Fruit fly (Drosophila melanogaster) whole organism, adult: ENCODE results near the gene RpL7.

ENCODE experiments used
- CG11617 ChIP-seq: fragments of 200-800 bp; sonication (Bioruptor generic); optimal IDR thresholded peaks from 2 replicates; lab custom pipeline; 2017; ENCODE audit warnings: mild to moderate bottlenecking, missing biosample characterization, missing genetic modification reagents, missing genetic modification characterization
- CG12768 ChIP-seq: fragments of 200-800 bp; sonication (Bioruptor generic); optimal IDR thresholded peaks from 2 replicates; lab custom pipeline; 2017; ENCODE audit warnings: missing biosample characterization, missing genetic modification characterization, mild to moderate bottlenecking, moderate library complexity, missing genetic modification reagents
- CG14711 ChIP-seq: fragments of 200-800 bp; sonication (Bioruptor generic); optimal IDR thresholded peaks from 2 replicates; lab custom pipeline; 2018; ENCODE audit warnings: missing biosample characterization, mild to moderate bottlenecking, missing genetic modification characterization, moderate library complexity
- CG1620 ChIP-seq: fragments of 200-800 bp; sonication (Bioruptor generic); optimal IDR thresholded peaks from 2 replicates; lab custom pipeline; 2016; ENCODE audit warnings: missing biosample characterization, missing genetic modification characterization
- CG33017 ChIP-seq: fragments of 200-800 bp; sonication (Bioruptor generic); optimal IDR thresholded peaks from 2 replicates; lab custom pipeline; 2018; ENCODE audit warnings: missing biosample characterization, mild to moderate bottlenecking, missing genetic modification characterization, moderate library complexity
- CG5204 ChIP-seq: fragments of 200-800 bp; sonication (Bioruptor generic); optimal IDR thresholded peaks from 2 replicates; lab custom pipeline; 2016; ENCODE audit warnings: missing biosample characterization, missing genetic modification characterization
- CG7045 ChIP-seq: fragments of 200-800 bp; sonication (Bioruptor generic); optimal IDR thresholded peaks from 2 replicates; lab custom pipeline; 2017; ENCODE audit warnings: missing biosample characterization, mild to moderate bottlenecking, missing genetic modification characterization
- CG7101 ChIP-seq: fragments of 200-800 bp; sonication (Bioruptor generic); optimal IDR thresholded peaks from 2 replicates; lab custom pipeline; 2018; ENCODE audit warnings: missing biosample characterization, mild to moderate bottlenecking, missing genetic modification characterization, moderate library complexity
- Clk ChIP-seq: fragments of 200-800 bp; sonication (Bioruptor generic); optimal IDR thresholded peaks from 2 replicates; lab custom pipeline; 2017; ENCODE audit warnings: missing biosample characterization, missing genetic modification characterization
- Crg-1 ChIP-seq: fragments of 200-800 bp; sonication (Bioruptor generic); optimal IDR thresholded peaks from 2 replicates; lab custom pipeline; 2016; ENCODE audit warnings: missing biosample characterization, missing genetic modification characterization
- Hr96 ChIP-seq: fragments of 200-800 bp; sonication (Bioruptor generic); optimal IDR thresholded peaks from 2 replicates; lab custom pipeline; 2016; ENCODE audit warnings: missing biosample characterization, missing genetic modification characterization
- Mnt ChIP-seq: fragments of 200-800 bp; sonication (Bioruptor generic); optimal IDR thresholded peaks from 2 replicates; lab custom pipeline; 2016; ENCODE audit warnings: missing biosample characterization, mild to moderate bottlenecking, missing genetic modification characterization
- bab1 ChIP-seq: fragments of 200-800 bp; sonication (Bioruptor generic); optimal IDR thresholded peaks from 3 replicates; lab custom pipeline; 2019; ENCODE audit warnings: missing biosample characterization, mild to moderate bottlenecking, missing genetic modification characterization, moderate library complexity
- cic ChIP-seq: fragments of 200-800 bp; sonication (Bioruptor generic); optimal IDR thresholded peaks from 2 replicates; lab custom pipeline; 2017; ENCODE audit warnings: missing biosample characterization, mild to moderate bottlenecking, missing genetic modification characterization, moderate library complexity
- cnc ChIP-seq, 2 experiments: fragments of >200 bp; optimal IDR thresholded peaks; 2 replicates each; lab custom pipeline; 2017
- kay ChIP-seq: fragments of 200-800 bp; sonication (Bioruptor generic); peaks from one replicate; lab custom pipeline; 2016; ENCODE audit warnings: missing biosample characterization, missing genetic modification characterization, borderline replicate concordance
- ovo ChIP-seq: fragments of 200-800 bp; sonication (Bioruptor generic); optimal IDR thresholded peaks from 2 replicates; lab custom pipeline; 2016; ENCODE audit warnings: missing biosample characterization, missing genetic modification characterization
- pad ChIP-seq: fragments of 200-800 bp; sonication (Bioruptor generic); optimal IDR thresholded peaks from 3 replicates; lab custom pipeline; 2017; ENCODE audit warnings: missing biosample characterization, missing genetic modification characterization, mild to moderate bottlenecking, moderate library complexity, missing genetic modification reagents
- tj ChIP-seq: fragments of 200-800 bp; sonication (Bioruptor generic); optimal IDR thresholded peaks from 3 replicates; lab custom pipeline; 2017; ENCODE audit warnings: missing biosample characterization, mild to moderate bottlenecking, missing genetic modification characterization, moderate library complexity
- toe ChIP-seq: fragments of 200-800 bp; sonication (Bioruptor generic); optimal IDR thresholded peaks from 2 replicates; lab custom pipeline; 2016; ENCODE audit warnings: missing biosample characterization, missing genetic modification characterization

Gene RpL7

dm6 chr2L:10200847-10201246 lies at the start of gene RpL7, which contains the start of gene Ripalpha:
Gene RpL7, plus strand, starts transcription at chr2L:10201004.
Gene Ripalpha, minus strand, starts transcription at chr2L:10200974.
- TF ChIP-seq CG12768 (GFP tag; lab: Kevin White, UChicago) (peak; percentile 96), CG11617 (GFP tag; lab: Kevin White, UChicago) (peak; percentile 98), bab1 (GFP tag; lab: Kevin White, UChicago) (peak; percentile 94), pad (peak; percentile 93), CG7101 (tag; lab: Kevin White, UChicago) (peak; percentile 98), Clk (GFP tag; lab: Kevin White, UChicago) (peak; percentile 94), tj (peak; percentile 89), ovo (GFP tag; lab: Kevin White, UChicago) (peak; percentile 99), CG33017 (tag; lab: Kevin White, UChicago) (peak; percentile 90), cnc (optimal IDR thresholded peaks at IDR 0.05; lab: Kevin White, UChicago) (no peak), kay (GFP tag; lab: Kevin White, UChicago) (no peak), Crg-1 (GFP tag; lab: Kevin White, UChicago) (peak; percentile 99), cic (GFP tag; lab: Kevin White, UChicago) (peak; percentile 93), CG1620 (peak; percentile 99), CG7045 (GFP tag; lab: Kevin White, UChicago) (peak; percentile 97), CG14711 (peak; percentile 93), toe (peak; percentile 94), Mnt (GFP tag; lab: Kevin White, UChicago) (peak; percentile 99), CG5204 (no peak), Hr96 (GFP tag; lab: Kevin White, UChicago) (no peak)

dm6 chr2L:10154395-10154794 lies 46.4 kb upstream of the RpL7 start:
- TF ChIP-seq CG5204 (no peak), CG14711 (no peak), tj (no peak), kay (GFP tag; lab: Kevin White, UChicago) (no peak), Crg-1 (GFP tag; lab: Kevin White, UChicago) (no peak), CG7101 (tag; lab: Kevin White, UChicago) (no peak), CG1620 (no peak), Mnt (GFP tag; lab: Kevin White, UChicago) (no peak), CG33017 (tag; lab: Kevin White, UChicago) (no peak), pad (no peak), Clk (GFP tag; lab: Kevin White, UChicago) (no peak), Hr96 (GFP tag; lab: Kevin White, UChicago) (no peak), CG12768 (GFP tag; lab: Kevin White, UChicago) (no peak)

dm6 chr2L:10172402-10172801 lies 28.4 kb upstream of the RpL7 start, which contains the start of gene CG13137:
Gene CG13137, plus strand, starts transcription at chr2L:10172702.
- no peak for TF ChIP-seq Hr96 (GFP tag; lab: Kevin White, UChicago)
- no peak for TF ChIP-seq CG5204
- TF ChIP-seq cic (GFP tag; lab: Kevin White, UChicago), result no peak
- TF ChIP-seq toe, result no peak
- no peak for TF ChIP-seq tj
- TF ChIP-seq CG33017 (tag; lab: Kevin White, UChicago), result no peak
- TF ChIP-seq CG14711, result no peak
- no peak for TF ChIP-seq CG12768 (GFP tag; lab: Kevin White, UChicago)

dm6 chr2L:10180182-10180779 lies 20.5 kb upstream of the RpL7 start, which contains the start of gene CG44153:
Gene CG44153, minus strand, starts transcription at chr2L:10180256.
- TF ChIP-seq CG5204 (no peak), CG1620 (no peak), bab1 (GFP tag; lab: Kevin White, UChicago) (no peak), pad (no peak), CG12768 (GFP tag; lab: Kevin White, UChicago) (no peak), ovo (GFP tag; lab: Kevin White, UChicago) (no peak), toe (no peak), kay (GFP tag; lab: Kevin White, UChicago) (no peak), Crg-1 (GFP tag; lab: Kevin White, UChicago) (no peak)

- TF ChIP-seq CG1620 (no peak), Crg-1 (GFP tag; lab: Kevin White, UChicago) (no peak), CG5204 (no peak), toe (no peak), cic (GFP tag; lab: Kevin White, UChicago) (no peak), CG7045 (GFP tag; lab: Kevin White, UChicago) (no peak), kay (GFP tag; lab: Kevin White, UChicago) (no peak), Mnt (GFP tag; lab: Kevin White, UChicago) (no peak), CG14711 (no peak), CG11617 (GFP tag; lab: Kevin White, UChicago) (no peak), CG33017 (tag; lab: Kevin White, UChicago) (no peak), pad (no peak), tj (no peak), CG7101 (tag; lab: Kevin White, UChicago) (no peak)
Observed at dm6 chr2L:10191396-10191795, 9.4 kb upstream of the RpL7 start, which contains the start of gene Fum4. Gene Fum4, minus strand, starts transcription at chr2L:10191496.

dm6 chr2L:10198911-10199310 lies 1.9 kb upstream of the RpL7 start, which contains the start of gene Sur:
Gene Sur, minus strand, starts transcription at chr2L:10199117.
- TF ChIP-seq CG1620, result no peak
- TF ChIP-seq cic (GFP tag; lab: Kevin White, UChicago), result no peak
- no peak for TF ChIP-seq CG11617 (GFP tag; lab: Kevin White, UChicago)

dm6 chr2L:10201743-10202142 lies 939 bp downstream of the RpL7 start:
- no peak for TF ChIP-seq CG7045 (GFP tag; lab: Kevin White, UChicago)
- TF ChIP-seq CG1620, result no peak
- no peak for TF ChIP-seq CG14711
- no peak for TF ChIP-seq cnc (optimal IDR thresholded peaks at IDR 0.05; lab: Kevin White, UChicago)
- TF ChIP-seq Clk (GFP tag; lab: Kevin White, UChicago), result no peak
- TF ChIP-seq CG11617 (GFP tag; lab: Kevin White, UChicago), result no peak
- TF ChIP-seq tj, result no peak
- no peak for TF ChIP-seq CG7101 (tag; lab: Kevin White, UChicago)
- TF ChIP-seq cic (GFP tag; lab: Kevin White, UChicago), result no peak
- TF ChIP-seq toe, result no peak
- no peak for TF ChIP-seq bab1 (GFP tag; lab: Kevin White, UChicago)
- no peak for TF ChIP-seq Crg-1 (GFP tag; lab: Kevin White, UChicago)
- TF ChIP-seq CG5204, result no peak
